Fruit fly (Drosophila melanogaster) whole organism, wandering third instar larva: Measurements from ENCODE around the gene CG8539.

ENCODE experiments used
- Abd-B ChIP-seq: fragments of >200 bp; optimal IDR thresholded peaks from 2 replicates; lab custom pipeline; 2017; ENCODE audit warnings: missing biosample characterization, missing genetic modification characterization
- CG9705 ChIP-seq: fragments of 200-800 bp; sonication (Bioruptor generic); optimal IDR thresholded peaks from 2 replicates; lab custom pipeline; 2018; ENCODE audit warnings: missing biosample characterization, mild to moderate bottlenecking, missing genetic modification characterization
- Dfd ChIP-seq: fragments of >200 bp; optimal IDR thresholded peaks from 2 replicates; lab custom pipeline; 2017; ENCODE audit warnings: missing biosample characterization, missing genetic modification characterization
- Dif ChIP-seq: fragments of 200-275, 200-300 bp; sonication (Bioruptor generic); optimal IDR thresholded peaks from 2 replicates; lab custom pipeline; 2018; ENCODE audit warnings: missing biosample characterization, missing genetic modification characterization; ENCODE audit not compliant: partially characterized antibody
- Hnf4 ChIP-seq: fragments of 200-800 bp; sonication (Bioruptor generic); optimal IDR thresholded peaks from 2 replicates; lab custom pipeline; 2016; ENCODE audit warnings: missing biosample characterization, mild to moderate bottlenecking, missing genetic modification characterization
- Hr78 ChIP-seq: fragments of >200 bp; optimal IDR thresholded peaks from 2 replicates; lab custom pipeline; 2017; ENCODE audit warnings: missing biosample characterization, missing genetic modification characterization
- Hr83 ChIP-seq: fragments of 200-300 bp; sonication (Bioruptor generic); optimal IDR thresholded peaks from 2 replicates; lab custom pipeline; 2016; ENCODE audit warnings: missing biosample characterization, mild to moderate bottlenecking, missing genetic modification characterization, moderate library complexity; ENCODE audit not compliant: poor library complexity, severe bottlenecking
- Jra ChIP-seq: sonication (Bioruptor generic); optimal IDR thresholded peaks from 2 replicates; lab custom pipeline; 2016; ENCODE audit warnings: missing biosample characterization, missing genetic modification characterization
- foxo ChIP-seq, 2 experiments: fragments of 200-800 bp; sonication (Bioruptor generic); optimal IDR thresholded peaks; 2 replicates in 1 of 2; 3 replicates in 1 of 2; lab custom pipeline; 2016 to 2017; ENCODE audit warnings: missing biosample characterization in 2 of 2, missing genetic modification characterization in 2 of 2
- fru ChIP-seq: fragments of 200-800 bp; sonication (Bioruptor generic); optimal IDR thresholded peaks from 3 replicates; lab custom pipeline; 2016; ENCODE audit warnings: missing biosample characterization, mild to moderate bottlenecking, missing genetic modification characterization
- h ChIP-seq: fragments of 200-800 bp; sonication (Bioruptor generic); optimal IDR thresholded peaks from 3 replicates; lab custom pipeline; 2016; ENCODE audit warnings: missing biosample characterization, mild to moderate bottlenecking, missing genetic modification characterization
- lola ChIP-seq: fragments of >200 bp; optimal IDR thresholded peaks from 2 replicates; lab custom pipeline; 2017; ENCODE audit warnings: missing biosample characterization, missing genetic modification characterization
- psq ChIP-seq: fragments of 200-800 bp; sonication (Bioruptor generic); optimal IDR thresholded peaks from 3 replicates; lab custom pipeline; 2017; ENCODE audit warnings: missing biosample characterization, mild to moderate bottlenecking, missing genetic modification characterization, moderate library complexity
- sage ChIP-seq: fragments of 200-800 bp; sonication (Bioruptor generic); optimal IDR thresholded peaks from 2 replicates; lab custom pipeline; 2016; ENCODE audit warnings: missing biosample characterization, mild to moderate bottlenecking, missing genetic modification characterization

- TF ChIP-seq Abd-B (GFP tag; lab: Kevin White, UChicago), result no peak
- TF ChIP-seq Hr78 (GFP tag; lab: Kevin White, UChicago), result no peak
- no peak for TF ChIP-seq Jra
- no peak for TF ChIP-seq lola
- TF ChIP-seq Dif (GFP tag; lab: Kevin White, UChicago), result no peak
- TF ChIP-seq CG9705 (GFP tag; lab: Kevin White, UChicago), result no peak
- TF ChIP-seq Hr83, result no peak
- no peak for TF ChIP-seq Dfd (GFP tag; lab: Kevin White, UChicago)
- no peak for TF ChIP-seq psq (GFP tag; lab: Kevin White, UChicago)
- no peak for TF ChIP-seq h (GFP tag; lab: Kevin White, UChicago)
- TF ChIP-seq Hnf4, result no peak
- no peak for TF ChIP-seq sage (GFP tag; lab: Kevin White, UChicago)
- no peak for TF ChIP-seq fru (GFP tag; lab: Kevin White, UChicago)
- TF ChIP-seq foxo (GFP tag; optimal IDR thresholded peaks at IDR 0.05; lab: Kevin White, UChicago), result no peak
Measured at dm6 chr3L:7519219-7519618, 20.6 kb upstream of the CG8539 start.
